Worm (Caenorhabditis elegans): ENCODE results near the gene str-181.

The str-181 gene

DNA sequence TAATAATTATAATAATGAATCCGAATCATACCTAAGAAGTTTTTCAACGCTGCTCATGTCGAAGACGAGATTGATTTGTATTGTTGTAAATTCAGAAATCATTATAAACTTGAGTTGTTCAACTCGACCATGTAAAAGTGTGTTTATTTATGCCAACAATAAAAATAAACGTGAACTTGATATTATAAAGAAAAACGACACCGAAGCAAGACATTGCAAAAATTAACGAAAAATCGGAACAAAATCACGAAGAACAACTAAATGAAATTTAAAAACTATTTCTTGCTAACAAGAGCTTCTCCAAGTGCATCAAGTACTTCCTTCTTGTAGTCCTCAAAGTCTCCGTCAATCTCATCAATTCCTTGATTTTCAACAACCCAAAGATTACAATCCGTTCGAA lies 42.4 kb upstream of the str-181 start, which contains the start of gene F18E2.15:
TSS of gene F18E2.15 (minus strand) at position 101 of the 400 bp plus-strand sequence.
- TF ChIP-seq ces-1 (GFP tag; optimal IDR thresholded peaks at IDR 0.05) (no peak), ets-5 (GFP tag; IDR thresholded peaks at IDR 0.05) (no peak), tbx-2 (tag; optimal IDR thresholded peaks at IDR 0.05) (no peak)

DNA sequence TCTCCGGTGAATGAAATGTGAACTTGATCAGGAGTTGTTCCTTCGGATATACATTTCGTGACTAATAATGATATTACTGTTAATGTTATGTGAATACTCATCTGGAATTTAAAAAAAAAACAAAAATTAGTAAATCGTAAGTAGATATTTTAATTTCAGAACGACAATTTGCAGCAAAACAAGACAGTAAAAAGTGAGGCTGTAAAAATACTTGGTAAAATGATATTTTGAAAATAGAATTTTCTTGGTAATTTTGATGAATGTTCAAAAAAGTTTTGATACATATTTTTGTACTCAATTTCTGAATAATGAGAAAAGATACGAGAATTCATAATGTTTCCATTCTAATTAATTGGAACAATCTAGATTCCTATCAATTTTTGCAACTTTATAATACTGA lies 41.1 kb upstream of the str-181 start, which contains the start of gene papl-1:
TSS of gene papl-1 (minus strand) at position 101 of the 400 bp plus-strand sequence.
- no peak for TF ChIP-seq efl-3 (GFP tag; optimal IDR thresholded peaks at IDR 0.05)
- no peak for TF ChIP-seq elt-3 (tag; optimal IDR thresholded peaks at IDR 0.05)
- no peak for TF ChIP-seq nhr-85 (tag)
- no peak for TF ChIP-seq ces-1 (GFP tag; optimal IDR thresholded peaks at IDR 0.05)
- TF ChIP-seq pag-3 (tag; optimal IDR thresholded peaks at IDR 0.05; ENCODE audit: borderline replicate concordance, insufficient read depth) = no peak
- TF ChIP-seq ztf-4 (tag; optimal IDR thresholded peaks at IDR 0.05) = no peak
- TF ChIP-seq lin-15B (tag; optimal IDR thresholded peaks at IDR 0.05) = no peak
- TF ChIP-seq lin-14 (GFP tag; optimal IDR thresholded peaks at IDR 0.05) = no peak
- no peak for TF ChIP-seq nhr-47 (tag; optimal IDR thresholded peaks at IDR 0.05)
- no peak for TF ChIP-seq nhr-20 (tag; optimal IDR thresholded peaks at IDR 0.05)
- no peak for TF ChIP-seq C34B4.2 (tag; optimal IDR thresholded peaks at IDR 0.05)
- TF ChIP-seq rnt-1 (tag; optimal IDR thresholded peaks at IDR 0.05) = no peak
- no peak for TF ChIP-seq snu-23 (GFP tag; optimal IDR thresholded peaks at IDR 0.05)

DNA sequence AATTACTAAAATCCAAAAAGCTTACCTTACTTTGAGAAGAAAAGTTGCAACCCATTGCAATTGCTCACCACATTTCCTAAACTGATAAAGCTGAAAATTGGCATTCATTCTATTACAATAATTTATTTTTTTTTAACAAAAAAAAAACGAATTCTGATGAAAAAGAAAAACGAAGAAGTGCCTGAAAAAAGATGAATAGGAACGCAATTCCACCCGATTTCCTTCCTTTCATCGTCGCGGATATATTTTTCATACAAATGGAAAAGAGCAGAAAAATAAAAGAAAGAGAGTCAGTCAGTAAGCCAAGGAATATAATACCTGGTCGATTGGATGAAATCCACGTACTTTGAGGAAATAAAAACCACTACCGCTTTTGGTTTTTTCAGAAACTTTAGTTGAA lies 36.3 kb upstream of the str-181 start, which contains the start of gene gpa-13:
TSS of gene gpa-13 (minus strand) at position 101 of the 400 bp plus-strand sequence.
- TF ChIP-seq efl-1 (optimal IDR thresholded peaks at IDR 0.05) (no peak), efl-1 (GFP tag; optimal IDR thresholded peaks at IDR 0.05 in 1 of 2) (no peak), egl-13 (tag; optimal IDR thresholded peaks at IDR 0.05) (no peak), fkh-8 (tag; optimal IDR thresholded peaks at IDR 0.05) (no peak), jun-1 (tag; optimal IDR thresholded peaks at IDR 0.05) (no peak), ets-5 (GFP tag; IDR thresholded peaks at IDR 0.05) (no peak), tlp-1 (tag; optimal IDR thresholded peaks at IDR 0.05) (no peak), unc-98 (GFP tag; IDR thresholded peaks at IDR 0.05) (no peak), swsn-7 (tag; optimal IDR thresholded peaks at IDR 0.05) (no peak), hlh-4 (tag; optimal IDR thresholded peaks at IDR 0.05) (no peak), sox-4 (tag; optimal IDR thresholded peaks at IDR 0.05) (no peak), nhr-90 (tag; optimal IDR thresholded peaks at IDR 0.05; ENCODE audit: poor library complexity) (no peak)

DNA sequence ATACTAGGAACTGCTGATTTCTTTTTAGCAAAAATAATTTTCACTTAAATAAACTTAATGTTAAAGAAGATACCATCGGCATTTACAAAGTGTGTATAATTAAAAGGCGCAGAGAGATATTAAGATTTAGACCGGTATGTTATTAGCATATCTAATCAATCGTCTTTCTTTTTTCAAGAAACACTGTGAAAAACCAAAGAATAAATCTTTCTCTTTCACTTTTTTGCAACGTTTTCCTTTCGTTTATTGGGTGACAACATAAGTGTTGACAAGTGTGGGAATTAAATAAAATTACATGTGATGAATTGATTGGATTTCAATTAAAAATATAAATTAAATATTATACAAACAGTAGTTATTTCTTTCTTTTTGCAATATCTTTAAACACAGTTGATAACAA lies 33.9 kb upstream of the str-181 start, which contains the start of gene C15C8.8:
TSS of gene C15C8.8 (minus strand) at position 101 of the 400 bp plus-strand sequence.
- TF ChIP-seq ztf-11 (tag; optimal IDR thresholded peaks at IDR 0.05) (no peak), ceh-8 (GFP tag; optimal IDR thresholded peaks at IDR 0.05) (no peak), mab-9 (GFP tag; IDR thresholded peaks at IDR 0.05) (no peak), egl-13 (tag; optimal IDR thresholded peaks at IDR 0.05) (no peak), fkh-10 (GFP tag; optimal IDR thresholded peaks at IDR 0.05) (no peak), nhr-28 (tag; optimal IDR thresholded peaks at IDR 0.05) (no peak), blmp-1 (tag; optimal IDR thresholded peaks at IDR 0.05) (peak; percentile 40), unc-98 (GFP tag; IDR thresholded peaks at IDR 0.05) (no peak), ceh-82 (tag; optimal IDR thresholded peaks at IDR 0.05) (no peak), nhr-71 (tag; optimal IDR thresholded peaks at IDR 0.05) (no peak), nhr-85 (tag) (peak; percentile 25), mdl-1 (tag; optimal IDR thresholded peaks at IDR 0.05) (no peak), hlh-17 (GFP tag; optimal IDR thresholded peaks at IDR 0.05; ENCODE audit: borderline replicate concordance) (no peak), nhr-12 (tag; optimal IDR thresholded peaks at IDR 0.05) (no peak), ztf-4 (tag; optimal IDR thresholded peaks at IDR 0.05) (no peak)

Measured in whole organism, L1 larva.